Fruit fly (Drosophila melanogaster) whole organism, adult: ENCODE results near the gene CG5346.

Source experiments
- CG11617 ChIP-seq: fragments of 200-800 bp; sonication (Bioruptor generic); optimal IDR thresholded peaks from 2 replicates; lab custom pipeline; 2017; ENCODE audit warnings: mild to moderate bottlenecking, missing biosample characterization, missing genetic modification reagents, missing genetic modification characterization
- CG12768 ChIP-seq: fragments of 200-800 bp; sonication (Bioruptor generic); optimal IDR thresholded peaks from 2 replicates; lab custom pipeline; 2017; ENCODE audit warnings: missing biosample characterization, missing genetic modification characterization, mild to moderate bottlenecking, moderate library complexity, missing genetic modification reagents
- CG14711 ChIP-seq: fragments of 200-800 bp; sonication (Bioruptor generic); optimal IDR thresholded peaks from 2 replicates; lab custom pipeline; 2018; ENCODE audit warnings: missing biosample characterization, mild to moderate bottlenecking, missing genetic modification characterization, moderate library complexity
- CG1620 ChIP-seq: fragments of 200-800 bp; sonication (Bioruptor generic); optimal IDR thresholded peaks from 2 replicates; lab custom pipeline; 2016; ENCODE audit warnings: missing biosample characterization, missing genetic modification characterization
- CG33017 ChIP-seq: fragments of 200-800 bp; sonication (Bioruptor generic); optimal IDR thresholded peaks from 2 replicates; lab custom pipeline; 2018; ENCODE audit warnings: missing biosample characterization, mild to moderate bottlenecking, missing genetic modification characterization, moderate library complexity
- CG5204 ChIP-seq: fragments of 200-800 bp; sonication (Bioruptor generic); optimal IDR thresholded peaks from 2 replicates; lab custom pipeline; 2016; ENCODE audit warnings: missing biosample characterization, missing genetic modification characterization
- CG7045 ChIP-seq: fragments of 200-800 bp; sonication (Bioruptor generic); optimal IDR thresholded peaks from 2 replicates; lab custom pipeline; 2017; ENCODE audit warnings: missing biosample characterization, mild to moderate bottlenecking, missing genetic modification characterization
- CG7101 ChIP-seq: fragments of 200-800 bp; sonication (Bioruptor generic); optimal IDR thresholded peaks from 2 replicates; lab custom pipeline; 2018; ENCODE audit warnings: missing biosample characterization, mild to moderate bottlenecking, missing genetic modification characterization, moderate library complexity
- Clk ChIP-seq: fragments of 200-800 bp; sonication (Bioruptor generic); optimal IDR thresholded peaks from 2 replicates; lab custom pipeline; 2017; ENCODE audit warnings: missing biosample characterization, missing genetic modification characterization
- Crg-1 ChIP-seq: fragments of 200-800 bp; sonication (Bioruptor generic); optimal IDR thresholded peaks from 2 replicates; lab custom pipeline; 2016; ENCODE audit warnings: missing biosample characterization, missing genetic modification characterization
- Hr96 ChIP-seq: fragments of 200-800 bp; sonication (Bioruptor generic); optimal IDR thresholded peaks from 2 replicates; lab custom pipeline; 2016; ENCODE audit warnings: missing biosample characterization, missing genetic modification characterization
- Mnt ChIP-seq: fragments of 200-800 bp; sonication (Bioruptor generic); optimal IDR thresholded peaks from 2 replicates; lab custom pipeline; 2016; ENCODE audit warnings: missing biosample characterization, mild to moderate bottlenecking, missing genetic modification characterization
- bab1 ChIP-seq: fragments of 200-800 bp; sonication (Bioruptor generic); optimal IDR thresholded peaks from 3 replicates; lab custom pipeline; 2019; ENCODE audit warnings: missing biosample characterization, mild to moderate bottlenecking, missing genetic modification characterization, moderate library complexity
- cic ChIP-seq: fragments of 200-800 bp; sonication (Bioruptor generic); optimal IDR thresholded peaks from 2 replicates; lab custom pipeline; 2017; ENCODE audit warnings: missing biosample characterization, mild to moderate bottlenecking, missing genetic modification characterization, moderate library complexity
- cnc ChIP-seq, 2 experiments: fragments of >200 bp; optimal IDR thresholded peaks; 2 replicates each; lab custom pipeline; 2017
- kay ChIP-seq: fragments of 200-800 bp; sonication (Bioruptor generic); peaks from one replicate; lab custom pipeline; 2016; ENCODE audit warnings: missing biosample characterization, missing genetic modification characterization, borderline replicate concordance
- ovo ChIP-seq: fragments of 200-800 bp; sonication (Bioruptor generic); optimal IDR thresholded peaks from 2 replicates; lab custom pipeline; 2016; ENCODE audit warnings: missing biosample characterization, missing genetic modification characterization
- pad ChIP-seq: fragments of 200-800 bp; sonication (Bioruptor generic); optimal IDR thresholded peaks from 3 replicates; lab custom pipeline; 2017; ENCODE audit warnings: missing biosample characterization, missing genetic modification characterization, mild to moderate bottlenecking, moderate library complexity, missing genetic modification reagents
- tj ChIP-seq: fragments of 200-800 bp; sonication (Bioruptor generic); optimal IDR thresholded peaks from 3 replicates; lab custom pipeline; 2017; ENCODE audit warnings: missing biosample characterization, mild to moderate bottlenecking, missing genetic modification characterization, moderate library complexity
- toe ChIP-seq: fragments of 200-800 bp; sonication (Bioruptor generic); optimal IDR thresholded peaks from 2 replicates; lab custom pipeline; 2016; ENCODE audit warnings: missing biosample characterization, missing genetic modification characterization

The CG5346 gene

DNA sequence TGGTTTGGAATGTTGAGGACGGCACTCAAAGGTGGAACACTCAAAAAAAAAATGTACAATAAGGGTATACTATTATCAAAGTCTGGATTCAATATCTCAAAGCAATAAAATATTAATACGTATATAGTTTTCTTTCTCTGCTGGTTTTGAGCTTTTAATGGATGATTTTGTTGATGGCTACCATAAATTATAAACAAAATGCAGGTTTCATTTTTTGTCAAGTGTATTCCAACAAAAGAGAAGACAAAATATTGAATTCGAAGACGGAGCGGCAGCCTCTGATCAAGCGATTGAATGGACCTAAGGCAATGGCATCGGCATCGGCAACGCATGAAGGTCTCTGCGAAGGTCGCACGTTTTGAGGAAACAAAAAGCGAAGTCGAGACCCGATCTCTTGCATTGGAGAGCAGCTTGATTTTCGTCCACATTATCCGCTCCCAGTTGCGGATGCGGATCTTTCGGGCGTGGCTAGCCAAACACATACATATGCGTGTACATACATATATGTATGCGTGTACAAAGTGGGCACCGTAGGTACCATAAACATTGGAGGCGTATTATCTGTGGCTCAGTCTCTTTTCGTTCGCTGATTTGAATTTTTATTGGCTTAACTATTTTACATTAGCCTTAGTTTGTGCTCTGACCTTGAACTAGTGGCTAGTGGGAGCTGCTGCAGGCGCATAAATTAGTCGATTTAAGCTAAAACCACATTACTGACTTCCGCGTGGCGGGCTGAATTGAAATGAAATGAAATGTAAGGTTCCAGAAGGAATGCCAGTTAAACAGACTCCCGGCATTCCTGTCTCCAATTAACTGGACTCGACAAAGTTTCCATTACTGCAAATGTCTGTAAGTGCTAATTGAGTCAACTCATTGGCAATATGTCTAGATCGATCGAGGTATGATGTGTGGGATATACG is 8.3 kb upstream of the CG5346 start:
- TF ChIP-seq tj (no peak), CG12768 (GFP tag; lab: Kevin White, UChicago) (no peak), ovo (no peak), Clk (GFP tag; lab: Kevin White, UChicago) (no peak), CG1620 (GFP tag; lab: Kevin White, UChicago) (no peak), CG11617 (GFP tag; lab: Kevin White, UChicago) (no peak), CG33017 (no peak), toe (GFP tag; lab: Kevin White, UChicago) (no peak), CG7045 (no peak), cnc (optimal IDR thresholded peaks at IDR 0.05; lab: Kevin White, UChicago) (no peak), bab1 (GFP tag; lab: Kevin White, UChicago) (no peak), CG14711 (tag; lab: Kevin White, UChicago) (no peak), Crg-1 (GFP tag; lab: Kevin White, UChicago) (no peak), kay (GFP tag; lab: Kevin White, UChicago) (no peak)

DNA sequence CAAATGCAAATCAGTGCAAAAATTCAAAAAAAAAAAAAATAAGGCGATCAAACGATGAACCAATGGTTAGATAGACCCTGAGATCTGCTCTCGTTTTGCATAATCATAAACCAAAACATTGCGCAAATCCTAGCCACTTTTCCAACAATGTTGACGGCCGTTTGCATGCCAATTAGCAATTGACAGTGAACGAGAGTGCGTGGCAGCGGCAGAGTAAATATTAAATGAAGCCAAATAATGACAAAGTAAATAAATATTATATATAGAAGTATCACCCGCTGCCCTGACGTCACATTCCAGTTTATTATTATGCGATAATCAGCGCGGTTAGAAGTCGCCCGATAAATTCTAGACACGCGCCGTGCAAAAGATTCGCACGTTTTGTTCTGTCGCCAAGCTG is 7.5 kb upstream of the CG5346 start:
- no peak for TF ChIP-seq toe (GFP tag; lab: Kevin White, UChicago)
- TF ChIP-seq CG12768 (GFP tag; lab: Kevin White, UChicago) = no peak
- no peak for TF ChIP-seq CG7101

DNA sequence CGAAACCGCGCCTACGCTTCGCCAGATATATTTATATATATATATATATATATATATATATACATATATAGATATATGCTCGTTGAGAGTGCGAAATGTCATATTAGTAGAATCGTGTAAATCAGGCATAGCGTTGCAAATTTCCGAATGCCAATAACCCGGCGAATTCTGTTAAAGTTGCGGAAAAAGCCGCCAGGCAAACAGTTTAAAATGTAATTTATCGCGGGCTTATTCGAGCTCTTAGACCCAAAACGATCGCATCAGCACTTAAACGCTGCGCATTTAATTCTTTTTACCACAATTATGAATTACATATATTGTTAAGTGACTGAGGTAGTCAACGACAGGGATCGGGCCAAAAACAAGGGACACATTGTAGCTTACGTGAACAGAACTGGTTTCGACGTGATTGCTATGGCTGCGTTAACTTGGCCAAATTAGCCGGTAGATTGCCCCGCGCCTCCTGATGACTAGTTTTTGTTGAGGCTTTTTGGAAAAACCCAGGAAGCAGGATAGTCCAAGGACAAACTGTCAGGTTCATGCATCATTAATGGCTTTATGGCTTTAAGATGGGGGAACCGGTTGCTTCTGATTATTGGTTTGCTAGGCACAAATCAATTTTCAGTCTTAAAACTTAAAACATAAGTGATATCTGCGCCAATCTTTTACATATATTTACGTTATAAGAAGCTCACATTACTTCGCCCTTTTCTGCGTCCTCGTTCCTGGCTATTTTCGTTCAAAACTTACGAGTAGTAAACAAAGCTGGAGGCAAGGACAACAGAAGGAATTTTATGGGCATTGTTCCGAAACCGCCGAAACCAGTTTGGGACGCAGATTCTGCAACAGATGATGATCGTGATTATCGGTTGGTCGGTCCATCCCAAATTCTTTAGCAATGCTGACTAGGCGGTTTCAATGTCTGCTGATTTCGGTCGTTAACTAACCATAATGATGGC is 5.8 kb upstream of the CG5346 start:
- no peak for TF ChIP-seq pad (GFP tag; lab: Kevin White, UChicago)
- TF ChIP-seq tj = peak; percentile 97

dm6 chr3R:22531801-22532200 is 3.3 kb upstream of the CG5346 start, which contains the start of gene CG33093:
TSS of gene CG33093 (minus strand) at chr3R:22531922.
- TF ChIP-seq CG33017 (no peak), bab1 (GFP tag; lab: Kevin White, UChicago) (no peak), Hr96 (GFP tag; lab: Kevin White, UChicago) (no peak)

dm6 chr3R:22530305-22530704 is 1.8 kb upstream of the CG5346 start, which contains the start of gene CG33099:
TSS of gene CG33099 (minus strand) at chr3R:22530572.
- peak; percentile 70 for TF ChIP-seq Mnt (GFP tag; lab: Kevin White, UChicago)
- TF ChIP-seq cnc (optimal IDR thresholded peaks at IDR 0.05; lab: Kevin White, UChicago) = no peak
- peak; percentile 57 for TF ChIP-seq CG14711 (tag; lab: Kevin White, UChicago)
- TF ChIP-seq kay (GFP tag; lab: Kevin White, UChicago) = peak; percentile 66
- TF ChIP-seq Clk (GFP tag; lab: Kevin White, UChicago) = peak; percentile 48
- peak; percentile 73 for TF ChIP-seq CG11617 (GFP tag; lab: Kevin White, UChicago)
- peak; percentile 28 for TF ChIP-seq Hr96 (GFP tag; lab: Kevin White, UChicago)
- TF ChIP-seq ovo = no peak
- TF ChIP-seq CG12768 (GFP tag; lab: Kevin White, UChicago) = peak; percentile 73
- TF ChIP-seq pad (GFP tag; lab: Kevin White, UChicago) = peak; percentile 47
- peak; percentile 46 for TF ChIP-seq CG5204 (GFP tag; lab: Kevin White, UChicago)
- TF ChIP-seq tj = peak; percentile 42
- TF ChIP-seq toe (GFP tag; lab: Kevin White, UChicago) = peak; percentile 51
- peak; percentile 67 for TF ChIP-seq CG33017
- peak; percentile 79 for TF ChIP-seq CG7101
- peak; percentile 83 for TF ChIP-seq Crg-1 (GFP tag; lab: Kevin White, UChicago)
- TF ChIP-seq bab1 (GFP tag; lab: Kevin White, UChicago) = peak; percentile 21
- TF ChIP-seq CG7045 = peak; percentile 76
- peak; percentile 85 for TF ChIP-seq cic
- peak; percentile 49 for TF ChIP-seq CG1620 (GFP tag; lab: Kevin White, UChicago)

- TF ChIP-seq CG5204 (GFP tag; lab: Kevin White, UChicago) (no peak), bab1 (GFP tag; lab: Kevin White, UChicago) (no peak), CG14711 (tag; lab: Kevin White, UChicago) (no peak), Clk (GFP tag; lab: Kevin White, UChicago) (no peak), kay (GFP tag; lab: Kevin White, UChicago) (no peak), cic (no peak), toe (GFP tag; lab: Kevin White, UChicago) (no peak), CG12768 (GFP tag; lab: Kevin White, UChicago) (no peak), pad (GFP tag; lab: Kevin White, UChicago) (no peak), CG1620 (GFP tag; lab: Kevin White, UChicago) (no peak), Crg-1 (GFP tag; lab: Kevin White, UChicago) (no peak), CG7101 (no peak), Mnt (GFP tag; lab: Kevin White, UChicago) (no peak), cnc (optimal IDR thresholded peaks at IDR 0.05; lab: Kevin White, UChicago) (no peak), ovo (no peak), tj (no peak), Hr96 (GFP tag; lab: Kevin White, UChicago) (no peak), CG11617 (GFP tag; lab: Kevin White, UChicago) (no peak)
Measured at dm6 chr3R:22527636-22528148, 771 bp downstream of the CG5346 start.
